Worm (Caenorhabditis elegans): ENCODE results near the gene C17F4.7.
A peak's percentile ranks its signal among the peaks of the same experiment; 100 is the strongest.

C17F4.7 gene

DNA sequence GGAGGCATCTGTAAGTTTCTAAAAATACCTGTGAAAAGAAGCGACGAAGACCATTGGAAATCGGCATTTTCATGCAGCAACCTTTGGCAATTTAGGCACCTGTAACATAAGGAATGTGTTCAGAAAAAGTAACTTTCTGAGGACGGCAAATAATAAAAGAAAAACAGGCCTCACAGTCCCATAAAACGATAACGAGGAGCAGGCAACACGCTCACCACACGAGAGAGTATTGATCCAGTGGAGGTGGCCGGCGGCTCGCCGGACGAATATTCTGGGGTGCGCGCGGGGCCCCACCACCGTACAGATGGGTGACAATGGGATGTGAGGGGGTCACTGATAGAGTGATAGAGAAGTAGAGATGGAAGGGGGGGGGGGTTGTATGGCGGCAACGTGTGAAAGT lies 29.1 kb upstream of the C17F4.7 start, which contains the start of gene F02E11.3:
Gene F02E11.3 (minus strand): TSS at position 101 of the 400 bp plus-strand sequence.
- no peak for TF ChIP-seq ceh-27 (GFP tag; optimal IDR thresholded peaks at IDR 0.05)
- TF ChIP-seq madf-10 (tag; optimal IDR thresholded peaks at IDR 0.05), result no peak
- no peak for TF ChIP-seq lsl-1 (GFP tag; optimal IDR thresholded peaks at IDR 0.05)
- TF ChIP-seq snpc-4 (GFP tag; optimal IDR thresholded peaks at IDR 0.05), result no peak
- TF ChIP-seq snpc-4 (tag; optimal IDR thresholded peaks at IDR 0.05), result no peak
- TF ChIP-seq zfh-2 (GFP tag; conservative IDR thresholded peaks at IDR 0.05), result 0 out of 2 replicates have a peak, but pooled peaks have one; percentile 43
- TF ChIP-seq B0261.1 (tag; optimal IDR thresholded peaks at IDR 0.05), result no peak

DNA sequence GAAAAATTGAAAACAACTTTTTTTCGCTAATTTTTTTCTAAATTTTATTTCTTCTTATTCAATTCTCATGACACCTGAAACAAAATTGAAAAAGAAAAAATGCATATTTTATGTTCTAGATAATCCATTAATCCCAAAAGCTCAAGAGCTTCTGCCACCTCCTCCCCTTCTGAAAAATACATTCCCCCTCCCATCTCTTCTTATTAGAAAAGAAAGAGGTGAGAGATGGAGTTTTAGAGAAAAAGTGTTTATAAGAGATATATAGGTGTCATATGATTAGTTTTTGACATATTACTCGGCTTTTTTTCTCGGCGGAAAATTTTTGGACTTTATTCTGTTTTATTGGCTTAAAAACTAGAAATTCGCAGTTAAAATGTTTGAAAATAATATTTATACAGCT lies 24.8 kb upstream of the C17F4.7 start:
- no peak for TF ChIP-seq repo-1 (tag; optimal IDR thresholded peaks at IDR 0.05)
- TF ChIP-seq zim-3 (tag; optimal IDR thresholded peaks at IDR 0.05), result no peak
- TF ChIP-seq ceh-100 (GFP tag; IDR thresholded peaks at IDR 0.05), result no peak
- TF ChIP-seq hsf-1 (GFP tag; IDR thresholded peaks at IDR 0.05), result no peak
- no peak for TF ChIP-seq mxl-1 (tag; optimal IDR thresholded peaks at IDR 0.05)
- no peak for TF ChIP-seq F57C9.4 (tag; optimal IDR thresholded peaks at IDR 0.05)
- TF ChIP-seq ceh-91 (GFP tag; IDR thresholded peaks at IDR 0.05), result no peak
- TF ChIP-seq ceh-79 (tag; optimal IDR thresholded peaks at IDR 0.05), result no peak
- no peak for TF ChIP-seq lin-40 (tag; optimal IDR thresholded peaks at IDR 0.05)
- no peak for TF ChIP-seq ceh-27 (GFP tag; optimal IDR thresholded peaks at IDR 0.05)
- no peak for TF ChIP-seq sptf-2 (GFP tag; optimal IDR thresholded peaks at IDR 0.05)
- TF ChIP-seq attf-3 (GFP tag; conservative IDR thresholded peaks at IDR 0.05), result no peak
- no peak for TF ChIP-seq hlh-26 (GFP tag; conservative IDR thresholded peaks at IDR 0.05)
- TF ChIP-seq gei-17 (GFP tag; optimal IDR thresholded peaks at IDR 0.05), result no peak
- no peak for TF ChIP-seq atf-7 (tag; optimal IDR thresholded peaks at IDR 0.05)

DNA sequence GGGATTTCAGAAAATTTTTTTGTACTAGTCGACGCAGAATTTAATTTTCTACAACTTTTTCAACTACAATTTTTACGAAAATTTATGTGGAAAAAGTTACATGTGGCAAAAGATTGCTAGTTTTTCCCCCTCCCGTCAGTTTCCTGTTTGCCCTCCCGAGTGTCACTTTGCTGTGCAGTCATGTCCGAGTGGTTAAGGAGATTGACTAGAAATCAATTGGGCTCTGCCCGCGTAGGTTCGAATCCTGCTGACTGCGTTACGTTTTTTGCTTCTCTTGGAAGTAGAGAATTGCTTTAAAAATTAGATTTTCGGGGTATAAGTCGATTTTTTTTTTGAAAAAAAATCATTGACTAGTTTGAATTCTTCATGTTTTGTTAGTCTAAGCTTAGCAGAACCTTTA lies 22.0 kb upstream of the C17F4.7 start:
- TF ChIP-seq F22D6.2 (tag; optimal IDR thresholded peaks at IDR 0.05) (no peak), ZK185.1 (tag; optimal IDR thresholded peaks at IDR 0.05; ENCODE audit: poor library complexity, severe bottlenecking) (no peak), egrh-3 (GFP tag; IDR thresholded peaks at IDR 0.05) (no peak), nfyb-1 (GFP tag; IDR thresholded peaks at IDR 0.05) (peak; percentile 66), F39B2.1 (GFP tag; IDR thresholded peaks at IDR 0.05) (no peak), nhr-120 (GFP tag; IDR thresholded peaks at IDR 0.05) (no peak), tbp1 (GFP tag; optimal IDR thresholded peaks at IDR 0.05) (peak; percentile 95), snpc-1.1 (tag; optimal IDR thresholded peaks at IDR 0.05; ENCODE audit: insufficient read depth) (no peak), snpc-4 (GFP tag; optimal IDR thresholded peaks at IDR 0.05) (no peak), snpc-4 (tag; optimal IDR thresholded peaks at IDR 0.05) (peak in 1 of 4 experiments; percentile 37), Y53F4B.3 (GFP tag; IDR thresholded peaks at IDR 0.05) (no peak), ztf-22 (GFP tag; optimal IDR thresholded peaks at IDR 0.05) (no peak), snpc-3.4 (tag; optimal IDR thresholded peaks at IDR 0.05) (no peak), die-1 (tag; optimal IDR thresholded peaks at IDR 0.05) (peak; percentile 47), ekl-4 (GFP tag; IDR thresholded peaks at IDR 0.05) (no peak), Y53G8AR.9 (GFP tag; conservative IDR thresholded peaks at IDR 0.05) (peak; percentile 55; the same call in 1 of the 2 replicates), hmg-20 (GFP tag; IDR thresholded peaks at IDR 0.05) (no peak), F52B5.7 (tag; optimal IDR thresholded peaks at IDR 0.05) (no peak), madf-6 (GFP tag; IDR thresholded peaks at IDR 0.05) (no peak), nhr-179 (tag; optimal IDR thresholded peaks at IDR 0.05) (no peak), madf-8 (GFP tag; conservative IDR thresholded peaks at IDR 0.05) (no peak), ceh-79 (tag; optimal IDR thresholded peaks at IDR 0.05) (no peak), F33H1.4 (GFP tag; IDR thresholded peaks at IDR 0.05) (no peak), ztf-25 (GFP tag; IDR thresholded peaks at IDR 0.05) (0 out of 2 replicates have a peak, but pooled peaks have one; percentile 38), chd-7 (tag; optimal IDR thresholded peaks at IDR 0.05) (peak; percentile 14), egl-44 (GFP tag; IDR thresholded peaks at IDR 0.05) (no peak), ama-1 (optimal IDR thresholded peaks at IDR 0.05) (no peak), ama-1 (GFP tag; optimal IDR thresholded peaks at IDR 0.05) (peak; percentile 16 to 25), T07F8.4 (tag; optimal IDR thresholded peaks at IDR 0.05) (no peak)
